Fruit fly (Drosophila melanogaster) whole organism, wandering third instar larva: ENCODE measurements around the gene mTTF.

Source experiments
- Abd-B ChIP-seq: fragments of >200 bp; optimal IDR thresholded peaks from 2 replicates; lab custom pipeline; 2017; ENCODE audit warnings: missing biosample characterization, missing genetic modification characterization
- CG32264 ChIP-seq: fragments of 200-800 bp; sonication (Bioruptor generic); optimal IDR thresholded peaks from 2 replicates; lab custom pipeline; 2016; ENCODE audit warnings: missing biosample characterization, missing genetic modification characterization
- CG9705 ChIP-seq: fragments of 200-800 bp; sonication (Bioruptor generic); optimal IDR thresholded peaks from 2 replicates; lab custom pipeline; 2018; ENCODE audit warnings: missing biosample characterization, mild to moderate bottlenecking, missing genetic modification characterization
- CrebA ChIP-seq: fragments of 200-800 bp; sonication (Bioruptor generic); optimal IDR thresholded peaks from 2 replicates; lab custom pipeline; 2016; ENCODE audit warnings: missing biosample characterization, mild to moderate bottlenecking, missing genetic modification characterization, borderline replicate concordance
- Dfd ChIP-seq: fragments of >200 bp; optimal IDR thresholded peaks from 2 replicates; lab custom pipeline; 2017; ENCODE audit warnings: missing biosample characterization, missing genetic modification characterization
- GATAd ChIP-seq: sonication (Bioruptor generic); optimal IDR thresholded peaks from 2 replicates; lab custom pipeline; 2016; ENCODE audit warnings: missing biosample characterization, missing genetic modification characterization
- HLH106 ChIP-seq: fragments of 200-800 bp; optimal IDR thresholded peaks from 3 replicates; lab custom pipeline; 2019; ENCODE audit warnings: missing biosample characterization, mild to moderate bottlenecking, missing genetic modification characterization, moderate library complexity
- Hnf4 ChIP-seq: fragments of 200-800 bp; sonication (Bioruptor generic); optimal IDR thresholded peaks from 2 replicates; lab custom pipeline; 2016; ENCODE audit warnings: missing biosample characterization, mild to moderate bottlenecking, missing genetic modification characterization
- Hr78 ChIP-seq: fragments of >200 bp; optimal IDR thresholded peaks from 2 replicates; lab custom pipeline; 2017; ENCODE audit warnings: missing biosample characterization, missing genetic modification characterization
- Hr83 ChIP-seq: fragments of 200-300 bp; sonication (Bioruptor generic); optimal IDR thresholded peaks from 2 replicates; lab custom pipeline; 2016; ENCODE audit warnings: missing biosample characterization, mild to moderate bottlenecking, missing genetic modification characterization, moderate library complexity; ENCODE audit not compliant: poor library complexity, severe bottlenecking
- Mio ChIP-seq: sonication (Bioruptor generic); optimal IDR thresholded peaks from 2 replicates; lab custom pipeline; 2016; ENCODE audit warnings: missing biosample characterization, missing genetic modification characterization
- Myc ChIP-seq: fragments of >200 bp; optimal IDR thresholded peaks from 2 replicates; lab custom pipeline; 2017
- N ChIP-seq: fragments of >200 bp; optimal IDR thresholded peaks from 2 replicates; lab custom pipeline; 2018; ENCODE audit warnings: missing biosample characterization, missing external identifiers, missing genetic modification characterization
- OdsH ChIP-seq: fragments of 200-800 bp; sonication (Bioruptor generic); optimal IDR thresholded peaks from 2 replicates; lab custom pipeline; 2016; ENCODE audit warnings: missing biosample characterization, mild to moderate bottlenecking, missing genetic modification characterization
- Rel ChIP-seq, 2 experiments: fragments of 200-800 bp; sonication (Bioruptor generic) in 1 of 2; optimal IDR thresholded peaks; 2 replicates in 1 of 2; 3 replicates in 1 of 2; lab custom pipeline; 2016 to 2019; ENCODE audit warnings: mild to moderate bottlenecking in 2 of 2, missing biosample characterization in 2 of 2, missing genetic modification characterization in 2 of 2, moderate library complexity in 1 of 2
- Sp1 ChIP-seq: fragments of 200-800 bp; sonication (Bioruptor generic); optimal IDR thresholded peaks from 3 replicates; lab custom pipeline; 2019; ENCODE audit warnings: missing biosample characterization, mild to moderate bottlenecking, missing genetic modification characterization, moderate library complexity
- Vsx2 ChIP-seq: fragments of 200-300, 225-300 bp; sonication (Bioruptor generic); optimal IDR thresholded peaks from 2 replicates; lab custom pipeline; 2018; ENCODE audit warnings: missing biosample characterization, missing genetic modification characterization; ENCODE audit not compliant: partially characterized antibody
- brk ChIP-seq: fragments of 200-800 bp; sonication (Bioruptor generic); optimal IDR thresholded peaks from 2 replicates; lab custom pipeline; 2016; ENCODE audit warnings: missing biosample characterization, mild to moderate bottlenecking, missing genetic modification characterization
- dl ChIP-seq, 2 experiments: fragments of 175-275, 200-275 bp in 1 of 2; fragments of 200-275 bp in 1 of 2; sonication (Bioruptor generic); optimal IDR thresholded peaks; lab custom pipeline; 2018; ENCODE audit warnings: mild to moderate bottlenecking in 2 of 2, missing biosample characterization in 2 of 2, missing genetic modification characterization in 2 of 2, moderate library complexity in 2 of 2; ENCODE audit not compliant: partially characterized antibody in 2 of 2, insufficient read depth in 1 of 2
- dmrt93B ChIP-seq: fragments of 200-800 bp; sonication (Bioruptor generic); optimal IDR thresholded peaks from 2 replicates; lab custom pipeline; 2018; ENCODE audit warnings: missing biosample characterization, mild to moderate bottlenecking, missing genetic modification characterization
- ey ChIP-seq: fragments of 200-800 bp; sonication (Bioruptor generic); optimal IDR thresholded peaks from 2 replicates; lab custom pipeline; 2016; ENCODE audit warnings: missing biosample characterization, missing genetic modification characterization
- foxo ChIP-seq, 2 experiments: fragments of 200-800 bp; sonication (Bioruptor generic); optimal IDR thresholded peaks; 2 replicates in 1 of 2; 3 replicates in 1 of 2; lab custom pipeline; 2016 to 2017; ENCODE audit warnings: missing biosample characterization in 2 of 2, missing genetic modification characterization in 2 of 2
- fru ChIP-seq: fragments of 200-800 bp; sonication (Bioruptor generic); optimal IDR thresholded peaks from 3 replicates; lab custom pipeline; 2016; ENCODE audit warnings: missing biosample characterization, mild to moderate bottlenecking, missing genetic modification characterization
- h ChIP-seq: fragments of 200-800 bp; sonication (Bioruptor generic); optimal IDR thresholded peaks from 3 replicates; lab custom pipeline; 2016; ENCODE audit warnings: missing biosample characterization, mild to moderate bottlenecking, missing genetic modification characterization
- jim ChIP-seq: fragments of 175-275, 200-325 bp; sonication (Bioruptor generic); optimal IDR thresholded peaks from 2 replicates; lab custom pipeline; 2016; ENCODE audit warnings: missing biosample characterization, mild to moderate bottlenecking, missing genetic modification characterization
- lola ChIP-seq: fragments of >200 bp; optimal IDR thresholded peaks from 2 replicates; lab custom pipeline; 2017; ENCODE audit warnings: missing biosample characterization, missing genetic modification characterization
- pan ChIP-seq: fragments of >200 bp; optimal IDR thresholded peaks from 2 replicates; lab custom pipeline; 2017
- psq ChIP-seq: fragments of 200-800 bp; sonication (Bioruptor generic); optimal IDR thresholded peaks from 3 replicates; lab custom pipeline; 2017; ENCODE audit warnings: missing biosample characterization, mild to moderate bottlenecking, missing genetic modification characterization, moderate library complexity
- rgr ChIP-seq: fragments of 200-800 bp; sonication (Bioruptor generic); optimal IDR thresholded peaks from 3 replicates; lab custom pipeline; 2016; ENCODE audit warnings: missing biosample characterization, mild to moderate bottlenecking, missing genetic modification characterization
- sv ChIP-seq: fragments of 200-800 bp; sonication (Bioruptor generic); optimal IDR thresholded peaks from 3 replicates; lab custom pipeline; 2016; ENCODE audit warnings: missing biosample characterization, missing genetic modification characterization
- tai ChIP-seq: sonication (Bioruptor generic); optimal IDR thresholded peaks from 2 replicates; lab custom pipeline; 2016; ENCODE audit warnings: missing biosample characterization, missing genetic modification characterization
- usp ChIP-seq: fragments of >200 bp; optimal IDR thresholded peaks from 2 replicates; lab custom pipeline; 2017; ENCODE audit warnings: missing biosample characterization, missing genetic modification characterization
- woc ChIP-seq: sonication (Bioruptor generic); optimal IDR thresholded peaks from 2 replicates; lab custom pipeline; 2016; ENCODE audit warnings: missing biosample characterization, mild to moderate bottlenecking, missing genetic modification characterization

The mTTF gene

DNA sequence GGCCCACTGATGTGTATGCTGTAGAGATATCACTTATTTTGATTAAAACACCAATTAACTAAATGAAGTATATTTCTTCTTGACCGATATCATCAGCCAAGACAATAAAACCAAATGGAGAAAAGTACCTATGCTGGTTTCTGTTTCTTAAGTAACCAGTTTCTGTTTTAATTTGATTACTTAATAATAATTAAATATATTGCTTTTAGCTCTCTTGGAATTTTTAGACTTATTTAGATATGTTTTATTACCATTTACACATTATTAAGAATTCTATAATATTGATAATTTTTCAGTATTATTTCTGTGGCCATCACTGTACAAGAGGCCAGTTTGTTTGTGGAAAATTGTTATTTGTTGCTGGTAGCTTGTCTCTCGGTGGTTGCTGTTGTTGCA is 18.7 kb upstream of the mTTF start:
- TF ChIP-seq dmrt93B (GFP tag; lab: Kevin White, UChicago) (peak; percentile 63), woc (GFP tag; lab: Kevin White, UChicago) (peak; percentile 28), OdsH (GFP tag; lab: Kevin White, UChicago) (peak; percentile 40), rgr (GFP tag; lab: Kevin White, UChicago) (peak; percentile 35), tai (GFP tag; lab: Kevin White, UChicago) (no peak), lola (no peak), foxo (GFP tag; optimal IDR thresholded peaks at IDR 0.05; lab: Kevin White, UChicago) (peak in 1 of 2 experiments; percentile 62), usp (no peak), Sp1 (GFP tag; lab: Kevin White, UChicago) (peak; percentile 57), HLH106 (tag; lab: Kevin White, UChicago) (peak; percentile 77), ey (GFP tag; lab: Kevin White, UChicago) (peak; percentile 2), fru (GFP tag; lab: Kevin White, UChicago) (peak; percentile 30), CG9705 (GFP tag; lab: Kevin White, UChicago) (no peak), pan (lab: Kevin White, UChicago) (no peak), h (GFP tag; lab: Kevin White, UChicago) (peak; percentile 59)

DNA sequence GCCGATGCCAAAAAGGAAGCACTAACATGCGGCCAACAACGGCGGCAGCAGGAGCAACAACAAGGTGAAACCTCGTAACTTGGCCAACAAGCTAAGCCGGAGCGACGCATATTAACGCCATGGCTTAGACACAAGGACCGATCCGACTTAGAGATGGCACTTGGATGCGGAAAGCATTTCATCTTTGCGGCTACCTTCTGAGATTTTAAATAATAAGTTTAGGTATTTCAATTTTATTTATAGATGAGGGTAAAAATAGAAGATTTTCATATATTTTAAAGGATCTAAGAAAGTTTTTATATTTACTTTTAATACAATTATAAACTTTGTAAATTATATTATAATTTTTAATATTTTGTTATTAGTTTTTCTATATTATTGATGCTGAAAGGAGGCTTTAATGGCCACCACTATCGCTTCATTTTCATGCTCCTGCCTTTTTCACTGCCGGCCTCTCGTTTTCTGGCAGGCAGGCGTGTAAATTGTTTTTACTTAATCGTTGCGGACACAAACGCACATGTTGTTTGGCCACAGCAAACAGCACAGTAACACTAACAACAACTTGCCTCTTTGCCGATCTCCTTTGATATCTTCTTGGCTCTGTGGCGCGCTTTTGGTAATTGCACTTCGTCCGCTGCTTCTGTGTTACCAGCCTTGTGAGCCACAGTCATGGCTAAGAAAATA is 18.1 kb upstream of the mTTF start:
- no peak for TF ChIP-seq Myc (lab: Kevin White, UChicago)
- TF ChIP-seq h (GFP tag; lab: Kevin White, UChicago) = peak; percentile 33
- no peak for TF ChIP-seq Abd-B (GFP tag; lab: Kevin White, UChicago)
- TF ChIP-seq fru (GFP tag; lab: Kevin White, UChicago) = no peak
- no peak for TF ChIP-seq dmrt93B (GFP tag; lab: Kevin White, UChicago)
- TF ChIP-seq HLH106 (tag; lab: Kevin White, UChicago) = peak; percentile 56
- no peak for TF ChIP-seq pan (lab: Kevin White, UChicago)
- TF ChIP-seq Vsx2 (GFP tag; lab: Kevin White, UChicago) = no peak
- no peak for TF ChIP-seq N
- TF ChIP-seq Sp1 (GFP tag; lab: Kevin White, UChicago) = peak; percentile 53
- no peak for TF ChIP-seq lola
- no peak for TF ChIP-seq Hr78 (GFP tag; lab: Kevin White, UChicago)
- TF ChIP-seq CrebA (GFP tag; lab: Kevin White, UChicago) = no peak
- peak; percentile 45 for TF ChIP-seq rgr (GFP tag; lab: Kevin White, UChicago)
- TF ChIP-seq brk (GFP tag; lab: Kevin White, UChicago) = no peak
- TF ChIP-seq Hr83 = no peak
- no peak for TF ChIP-seq GATAd
- no peak for TF ChIP-seq ey (GFP tag; lab: Kevin White, UChicago)
- TF ChIP-seq psq = peak; percentile 40
- TF ChIP-seq CG9705 (GFP tag; lab: Kevin White, UChicago) = no peak
- TF ChIP-seq dl (GFP tag; optimal IDR thresholded peaks at IDR 0.05; lab: Kevin White, UChicago; ENCODE audit: insufficient read depth in 1 of 2, partially characterized antibody in 2 of 2) = no peak
- TF ChIP-seq woc (GFP tag; lab: Kevin White, UChicago) = no peak
- peak in 1 of 2 experiments; percentile 40 for TF ChIP-seq foxo (GFP tag; optimal IDR thresholded peaks at IDR 0.05; lab: Kevin White, UChicago)
- no peak for TF ChIP-seq Dfd (GFP tag; lab: Kevin White, UChicago)
- no peak for TF ChIP-seq Rel (GFP tag; optimal IDR thresholded peaks at IDR 0.05; lab: Kevin White, UChicago)
- TF ChIP-seq Rel (tag; optimal IDR thresholded peaks at IDR 0.05; lab: Kevin White, UChicago) = no peak
- TF ChIP-seq usp = no peak

dm6 chr2L:14361736-14362180 is 13.2 kb upstream of the mTTF start, which contains the start of gene spel1:
Gene spel1, plus strand, starts transcription at chr2L:14362069.
- peak; percentile 26 for TF ChIP-seq sv (GFP tag; lab: Kevin White, UChicago)
- no peak for TF ChIP-seq tai (GFP tag; lab: Kevin White, UChicago)
- TF ChIP-seq Vsx2 (GFP tag; lab: Kevin White, UChicago) = no peak
- peak; percentile 54 for TF ChIP-seq rgr (GFP tag; lab: Kevin White, UChicago)
- TF ChIP-seq Hnf4 (GFP tag; lab: Kevin White, UChicago) = peak; percentile 55
- no peak for TF ChIP-seq Mio
- peak; percentile 75 for TF ChIP-seq Sp1 (GFP tag; lab: Kevin White, UChicago)
- no peak for TF ChIP-seq CG32264 (GFP tag; lab: Kevin White, UChicago)
- TF ChIP-seq fru (GFP tag; lab: Kevin White, UChicago) = peak; percentile 50
- TF ChIP-seq N = no peak
- no peak for TF ChIP-seq CrebA (GFP tag; lab: Kevin White, UChicago)
- TF ChIP-seq jim (GFP tag; lab: Kevin White, UChicago) = no peak
- peak; percentile 53 for TF ChIP-seq psq
- peak; percentile 40 for TF ChIP-seq h (GFP tag; lab: Kevin White, UChicago)
- TF ChIP-seq HLH106 (tag; lab: Kevin White, UChicago) = peak; percentile 69
- peak; percentile 24 for TF ChIP-seq ey (GFP tag; lab: Kevin White, UChicago)
- TF ChIP-seq brk (GFP tag; lab: Kevin White, UChicago) = peak; percentile 18
- peak; percentile 28 for TF ChIP-seq woc (GFP tag; lab: Kevin White, UChicago)
- TF ChIP-seq CG9705 (GFP tag; lab: Kevin White, UChicago) = no peak
- no peak for TF ChIP-seq Rel (GFP tag; optimal IDR thresholded peaks at IDR 0.05; lab: Kevin White, UChicago)
- peak; percentile 4 for TF ChIP-seq Rel (tag; optimal IDR thresholded peaks at IDR 0.05; lab: Kevin White, UChicago)
- peak in 1 of 2 experiments; percentile 68 for TF ChIP-seq foxo (GFP tag; optimal IDR thresholded peaks at IDR 0.05; lab: Kevin White, UChicago)
- TF ChIP-seq OdsH (GFP tag; lab: Kevin White, UChicago) = peak; percentile 52
- TF ChIP-seq, all 38 proteins: peak for 14
